Fruit fly (Drosophila melanogaster) whole organism, wandering third instar larva: Measurements from ENCODE around the gene sac.

Source experiments
- Abd-B ChIP-seq: fragments of >200 bp; optimal IDR thresholded peaks from 2 replicates; lab custom pipeline; 2017; ENCODE audit warnings: missing biosample characterization, missing genetic modification characterization
- CG32264 ChIP-seq: fragments of 200-800 bp; sonication (Bioruptor generic); optimal IDR thresholded peaks from 2 replicates; lab custom pipeline; 2016; ENCODE audit warnings: missing biosample characterization, missing genetic modification characterization
- CG9705 ChIP-seq: fragments of 200-800 bp; sonication (Bioruptor generic); optimal IDR thresholded peaks from 2 replicates; lab custom pipeline; 2018; ENCODE audit warnings: missing biosample characterization, mild to moderate bottlenecking, missing genetic modification characterization
- Dfd ChIP-seq: fragments of >200 bp; optimal IDR thresholded peaks from 2 replicates; lab custom pipeline; 2017; ENCODE audit warnings: missing biosample characterization, missing genetic modification characterization
- HLH106 ChIP-seq: fragments of 200-800 bp; optimal IDR thresholded peaks from 3 replicates; lab custom pipeline; 2019; ENCODE audit warnings: missing biosample characterization, mild to moderate bottlenecking, missing genetic modification characterization, moderate library complexity
- Hnf4 ChIP-seq: fragments of 200-800 bp; sonication (Bioruptor generic); optimal IDR thresholded peaks from 2 replicates; lab custom pipeline; 2016; ENCODE audit warnings: missing biosample characterization, mild to moderate bottlenecking, missing genetic modification characterization
- Hr83 ChIP-seq: fragments of 200-300 bp; sonication (Bioruptor generic); optimal IDR thresholded peaks from 2 replicates; lab custom pipeline; 2016; ENCODE audit warnings: missing biosample characterization, mild to moderate bottlenecking, missing genetic modification characterization, moderate library complexity; ENCODE audit not compliant: poor library complexity, severe bottlenecking
- Jra ChIP-seq: sonication (Bioruptor generic); optimal IDR thresholded peaks from 2 replicates; lab custom pipeline; 2016; ENCODE audit warnings: missing biosample characterization, missing genetic modification characterization
- Mio ChIP-seq: sonication (Bioruptor generic); optimal IDR thresholded peaks from 2 replicates; lab custom pipeline; 2016; ENCODE audit warnings: missing biosample characterization, missing genetic modification characterization
- Myc ChIP-seq: fragments of >200 bp; optimal IDR thresholded peaks from 2 replicates; lab custom pipeline; 2017
- N ChIP-seq: fragments of >200 bp; optimal IDR thresholded peaks from 2 replicates; lab custom pipeline; 2018; ENCODE audit warnings: missing biosample characterization, missing external identifiers, missing genetic modification characterization
- OdsH ChIP-seq: fragments of 200-800 bp; sonication (Bioruptor generic); optimal IDR thresholded peaks from 2 replicates; lab custom pipeline; 2016; ENCODE audit warnings: missing biosample characterization, mild to moderate bottlenecking, missing genetic modification characterization
- Rel ChIP-seq, 2 experiments: fragments of 200-800 bp; sonication (Bioruptor generic) in 1 of 2; optimal IDR thresholded peaks; 2 replicates in 1 of 2; 3 replicates in 1 of 2; lab custom pipeline; 2016 to 2019; ENCODE audit warnings: mild to moderate bottlenecking in 2 of 2, missing biosample characterization in 2 of 2, missing genetic modification characterization in 2 of 2, moderate library complexity in 1 of 2
- Sp1 ChIP-seq: fragments of 200-800 bp; sonication (Bioruptor generic); optimal IDR thresholded peaks from 3 replicates; lab custom pipeline; 2019; ENCODE audit warnings: missing biosample characterization, mild to moderate bottlenecking, missing genetic modification characterization, moderate library complexity
- Vsx2 ChIP-seq: fragments of 200-300, 225-300 bp; sonication (Bioruptor generic); optimal IDR thresholded peaks from 2 replicates; lab custom pipeline; 2018; ENCODE audit warnings: missing biosample characterization, missing genetic modification characterization; ENCODE audit not compliant: partially characterized antibody
- brk ChIP-seq: fragments of 200-800 bp; sonication (Bioruptor generic); optimal IDR thresholded peaks from 2 replicates; lab custom pipeline; 2016; ENCODE audit warnings: missing biosample characterization, mild to moderate bottlenecking, missing genetic modification characterization
- dmrt93B ChIP-seq: fragments of 200-800 bp; sonication (Bioruptor generic); optimal IDR thresholded peaks from 2 replicates; lab custom pipeline; 2018; ENCODE audit warnings: missing biosample characterization, mild to moderate bottlenecking, missing genetic modification characterization
- dsf ChIP-seq: sonication (Bioruptor generic); optimal IDR thresholded peaks from 2 replicates; lab custom pipeline; 2016; ENCODE audit warnings: missing biosample characterization, missing genetic modification characterization, borderline replicate concordance
- ey ChIP-seq: fragments of 200-800 bp; sonication (Bioruptor generic); optimal IDR thresholded peaks from 2 replicates; lab custom pipeline; 2016; ENCODE audit warnings: missing biosample characterization, missing genetic modification characterization
- foxo ChIP-seq, 2 experiments: fragments of 200-800 bp; sonication (Bioruptor generic); optimal IDR thresholded peaks; 2 replicates in 1 of 2; 3 replicates in 1 of 2; lab custom pipeline; 2016 to 2017; ENCODE audit warnings: missing biosample characterization in 2 of 2, missing genetic modification characterization in 2 of 2
- h ChIP-seq: fragments of 200-800 bp; sonication (Bioruptor generic); optimal IDR thresholded peaks from 3 replicates; lab custom pipeline; 2016; ENCODE audit warnings: missing biosample characterization, mild to moderate bottlenecking, missing genetic modification characterization
- jim ChIP-seq: fragments of 175-275, 200-325 bp; sonication (Bioruptor generic); optimal IDR thresholded peaks from 2 replicates; lab custom pipeline; 2016; ENCODE audit warnings: missing biosample characterization, mild to moderate bottlenecking, missing genetic modification characterization
- pan ChIP-seq: fragments of >200 bp; optimal IDR thresholded peaks from 2 replicates; lab custom pipeline; 2017
- psq ChIP-seq: fragments of 200-800 bp; sonication (Bioruptor generic); optimal IDR thresholded peaks from 3 replicates; lab custom pipeline; 2017; ENCODE audit warnings: missing biosample characterization, mild to moderate bottlenecking, missing genetic modification characterization, moderate library complexity
- sage ChIP-seq: fragments of 200-800 bp; sonication (Bioruptor generic); optimal IDR thresholded peaks from 2 replicates; lab custom pipeline; 2016; ENCODE audit warnings: missing biosample characterization, mild to moderate bottlenecking, missing genetic modification characterization
- sv ChIP-seq: fragments of 200-800 bp; sonication (Bioruptor generic); optimal IDR thresholded peaks from 3 replicates; lab custom pipeline; 2016; ENCODE audit warnings: missing biosample characterization, missing genetic modification characterization
- tai ChIP-seq: sonication (Bioruptor generic); optimal IDR thresholded peaks from 2 replicates; lab custom pipeline; 2016; ENCODE audit warnings: missing biosample characterization, missing genetic modification characterization
- woc ChIP-seq: sonication (Bioruptor generic); optimal IDR thresholded peaks from 2 replicates; lab custom pipeline; 2016; ENCODE audit warnings: missing biosample characterization, mild to moderate bottlenecking, missing genetic modification characterization

The sac gene

DNA sequence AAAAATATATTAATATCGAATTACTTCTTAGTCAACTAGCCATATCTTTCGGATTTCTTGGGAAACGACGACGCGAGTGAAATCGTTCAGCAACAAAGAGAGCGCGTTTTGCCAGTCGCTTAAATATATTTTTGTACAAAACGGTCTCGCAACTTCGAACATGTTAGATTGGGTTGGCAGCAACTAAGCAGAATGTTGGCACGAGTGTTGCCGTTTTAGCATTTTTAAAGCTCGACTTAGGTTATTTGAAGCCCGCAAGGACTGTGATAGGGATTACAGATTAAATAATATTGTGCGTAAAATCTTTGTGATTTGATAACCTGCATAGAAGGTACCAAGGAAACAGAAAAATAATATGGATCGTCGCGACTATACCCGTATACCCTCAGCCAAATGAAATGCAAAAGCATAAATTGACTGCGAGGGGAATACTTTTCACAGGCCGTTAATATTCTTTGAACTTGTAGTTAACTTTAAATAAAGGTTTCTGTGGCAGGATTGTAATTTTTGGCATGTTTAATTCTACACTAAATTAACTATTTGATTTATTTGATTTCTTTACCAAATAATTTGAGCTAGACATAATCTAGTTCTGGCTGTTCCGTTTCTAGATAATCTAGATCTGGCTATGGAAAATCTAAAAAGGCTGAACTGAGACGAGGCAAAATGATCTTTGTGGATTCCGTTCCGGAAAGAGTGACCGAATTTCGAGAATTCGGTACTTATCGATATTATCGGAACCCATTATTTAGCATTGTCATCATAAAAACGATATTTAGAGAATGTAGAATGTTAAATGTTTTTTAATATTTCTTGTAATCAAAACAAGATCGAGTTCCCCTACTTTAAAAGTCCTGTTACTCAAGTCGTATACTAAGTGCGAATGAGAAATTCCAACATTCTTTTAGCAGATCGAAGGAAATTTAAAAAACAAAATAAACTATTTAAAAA is 1.3 kb upstream of the sac start, which contains the start of gene CG31523:
Gene CG31523 (minus strand): TSS at position 170 of the 951 bp plus-strand sequence.
- TF ChIP-seq ey (GFP tag; lab: Kevin White, UChicago) (no peak), Jra (GFP tag; lab: Kevin White, UChicago) (no peak), Hnf4 (GFP tag; lab: Kevin White, UChicago) (no peak), OdsH (GFP tag; lab: Kevin White, UChicago) (no peak), pan (lab: Kevin White, UChicago) (no peak), brk (GFP tag; lab: Kevin White, UChicago) (peak; percentile 28), N (GFP tag; lab: Kevin White, UChicago) (no peak), sage (GFP tag; lab: Kevin White, UChicago) (peak; percentile 1), CG9705 (no peak), woc (GFP tag; lab: Kevin White, UChicago) (peak; percentile 83), Myc (lab: Kevin White, UChicago) (peak; percentile 100), HLH106 (tag; lab: Kevin White, UChicago) (peak; percentile 13), jim (no peak), h (GFP tag; lab: Kevin White, UChicago) (no peak), dmrt93B (no peak), Rel (GFP tag; optimal IDR thresholded peaks at IDR 0.05; lab: Kevin White, UChicago) (no peak), Rel (tag; optimal IDR thresholded peaks at IDR 0.05; lab: Kevin White, UChicago) (no peak), Mio (GFP tag; lab: Kevin White, UChicago) (no peak), psq (no peak)

DNA sequence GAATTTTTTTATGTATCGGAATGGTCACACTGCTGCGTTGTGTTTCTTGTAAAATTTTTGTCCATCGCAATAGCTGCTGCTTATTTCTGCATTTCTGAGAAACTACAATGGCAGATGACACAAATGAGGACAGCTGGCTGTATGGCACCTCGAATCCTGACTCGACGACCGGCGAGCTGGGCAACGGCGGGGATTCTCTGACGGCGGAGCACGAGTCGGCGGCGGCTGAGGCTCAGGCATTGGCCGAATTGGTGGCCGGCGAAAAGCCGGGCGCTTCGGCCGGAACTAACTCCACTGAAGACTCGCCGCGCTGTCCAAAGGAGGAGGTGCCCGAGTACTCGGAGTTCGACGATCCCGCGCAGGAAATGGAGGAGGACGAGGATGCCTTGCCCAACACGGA is 4.4 kb downstream of the sac start, which contains the start of gene Fip1:
Gene Fip1 (plus strand): TSS at position 10 of the 400 bp plus-strand sequence.
- TF ChIP-seq Hr83 (GFP tag; lab: Kevin White, UChicago) (no peak), jim (no peak), ey (GFP tag; lab: Kevin White, UChicago) (no peak), Rel (GFP tag; optimal IDR thresholded peaks at IDR 0.05; lab: Kevin White, UChicago) (no peak), Rel (tag; optimal IDR thresholded peaks at IDR 0.05; lab: Kevin White, UChicago) (no peak), OdsH (GFP tag; lab: Kevin White, UChicago) (no peak), foxo (GFP tag; optimal IDR thresholded peaks at IDR 0.05; lab: Kevin White, UChicago) (no peak), Abd-B (GFP tag; lab: Kevin White, UChicago) (no peak), Myc (lab: Kevin White, UChicago) (no peak), CG32264 (GFP tag; lab: Kevin White, UChicago) (no peak), sv (GFP tag; lab: Kevin White, UChicago) (no peak)
- TF ChIP-seq, all 38 proteins: peak for 0

dm6 chr3R:4506265-4506664 is 25.7 kb downstream of the sac start, which contains the start of gene CG34425:
CG34425 (minus strand) TSS chr3R:4506365.
- no peak for TF ChIP-seq Myc (lab: Kevin White, UChicago)
- TF ChIP-seq Vsx2 (GFP tag; lab: Kevin White, UChicago): no peak
- no peak for TF ChIP-seq OdsH (GFP tag; lab: Kevin White, UChicago)
- no peak for TF ChIP-seq Rel (GFP tag; optimal IDR thresholded peaks at IDR 0.05; lab: Kevin White, UChicago)
- no peak for TF ChIP-seq Rel (tag; optimal IDR thresholded peaks at IDR 0.05; lab: Kevin White, UChicago)
- no peak for TF ChIP-seq foxo (GFP tag; optimal IDR thresholded peaks at IDR 0.05; lab: Kevin White, UChicago)
- no peak for TF ChIP-seq sage (GFP tag; lab: Kevin White, UChicago)
- TF ChIP-seq pan (lab: Kevin White, UChicago): no peak
- no peak for TF ChIP-seq Sp1 (GFP tag; lab: Kevin White, UChicago)
- no peak for TF ChIP-seq tai
- TF ChIP-seq h (GFP tag; lab: Kevin White, UChicago): no peak
- no peak for TF ChIP-seq dmrt93B
- TF ChIP-seq dsf (GFP tag; lab: Kevin White, UChicago): no peak
- no peak for TF ChIP-seq HLH106 (tag; lab: Kevin White, UChicago)
- TF ChIP-seq CG32264 (GFP tag; lab: Kevin White, UChicago): no peak
- no peak for TF ChIP-seq Dfd (GFP tag; lab: Kevin White, UChicago)

dm6 chr3R:4524144-4524784 is 43.7 kb downstream of the sac start:
- TF ChIP-seq Sp1 (GFP tag; lab: Kevin White, UChicago): no peak
